Worm (Caenorhabditis elegans) whole organism, early embryonic: Measurements from ENCODE around the gene flcn-1.

Experiments
- B0310.2 ChIP-seq: sonication (generic microtip); optimal IDR thresholded peaks from 2 replicates; lab custom pipeline; 2016; ENCODE audit warnings: mild to moderate bottlenecking, missing genetic modification characterization, missing compliant biosample characterization
- ceh-36 ChIP-seq: sonication (generic microtip); optimal IDR thresholded peaks from 2 replicates; lab custom pipeline; 2016; ENCODE audit warnings: missing genetic modification characterization, inconsistent platforms, missing compliant biosample characterization
- ets-7 ChIP-seq: sonication (generic microtip); optimal IDR thresholded peaks from 2 replicates; lab custom pipeline; 2016; ENCODE audit warnings: missing genotype, missing genetic modification characterization, missing compliant biosample characterization
- sea-1 ChIP-seq: fragments of 200-800 bp; sonication (Bioruptor generic); conservative IDR thresholded peaks from 2 replicates; pipeline ENCODE4 v1.3.6; 2022; ENCODE audit warnings: missing genetic modification characterization, missing compliant biosample characterization
- tbx-11 ChIP-seq: fragments of 200-800 bp; sonication (Bioruptor generic); IDR thresholded peaks from 2 replicates; pipeline ENCODE4 v1.3.6; 2022; ENCODE audit warnings: missing genetic modification characterization, missing compliant biosample characterization

- no peak for TF ChIP-seq sea-1 (GFP tag; lab: Robert Waterston, UW)
- TF ChIP-seq tbx-11: no peak
- TF ChIP-seq ets-7: no peak
- no peak for TF ChIP-seq B0310.2 (tag; lab: Kevin White, UChicago)
- no peak for TF ChIP-seq ceh-36 (tag; lab: Kevin White, UChicago)
Measured at ce11 chrII:6917710-6918109, 10.9 kb upstream of the flcn-1 start, which contains the start of gene B0252.11.
